Worm (Caenorhabditis elegans) whole organism, L3 larva: ENCODE results near the gene gly-5.

Experiments used
- R02D3.7 ChIP-seq: fragments of 150-350 bp; optimal IDR thresholded peaks from 2 replicates; lab custom pipeline; 2014; ENCODE audit warnings: missing biosample characterization, missing genetic modification characterization
- ZK546.5 ChIP-seq: sonication (generic microtip); optimal IDR thresholded peaks from 2 replicates; lab custom pipeline; 2017; ENCODE audit warnings: missing biosample characterization, missing genetic modification characterization
- aly-2 ChIP-seq: fragments of 150-350 bp; optimal IDR thresholded peaks from 2 replicates; lab custom pipeline; 2014; ENCODE audit warnings: missing biosample characterization, missing genetic modification characterization
- ama-1 ChIP-seq: fragments of 150-350 bp; optimal IDR thresholded peaks from 2 replicates; lab custom pipeline; 2018
- ceh-16 ChIP-seq: sonication (generic microtip); optimal IDR thresholded peaks from 2 replicates; lab custom pipeline; 2017; ENCODE audit warnings: missing biosample characterization, missing genetic modification characterization
- ceh-28 ChIP-seq: fragments of 150-350 bp; optimal IDR thresholded peaks from 2 replicates; lab custom pipeline; 2014; ENCODE audit warnings: missing biosample characterization, missing genetic modification reagents, missing genetic modification characterization
- ceh-9 ChIP-seq: sonication (generic microtip); optimal IDR thresholded peaks from 2 replicates; lab custom pipeline; 2018; ENCODE audit warnings: missing biosample characterization, missing genetic modification characterization
- daf-12 ChIP-seq: fragments of 150-350 bp; optimal IDR thresholded peaks from 2 replicates; lab custom pipeline; 2014; ENCODE audit warnings: missing biosample characterization, missing genetic modification reagents, missing genetic modification characterization
- egl-27 ChIP-seq: sonication (generic microtip); optimal IDR thresholded peaks from 4 replicates; lab custom pipeline; 2017; ENCODE audit warnings: missing biosample characterization, missing genetic modification reagents, missing genetic modification characterization
- elt-1 ChIP-seq: fragments of 150-350 bp; optimal IDR thresholded peaks from 2 replicates; lab custom pipeline; 2014; ENCODE audit warnings: missing biosample characterization, missing genetic modification characterization
- elt-2 ChIP-seq: sonication (generic microtip); optimal IDR thresholded peaks from 2 replicates; lab custom pipeline; 2016; ENCODE audit warnings: missing genetic modification reagents, mild to moderate bottlenecking, missing genetic modification characterization, missing compliant biosample characterization
- elt-3 ChIP-seq, 3 experiments: fragments of 150-350 bp in 1 of 3; sonication (generic microtip) in 2 of 3; optimal IDR thresholded peaks; 2 replicates in 2 of 3; 4 replicates in 1 of 3; lab custom pipeline; 2014 to 2017; ENCODE audit warnings: missing biosample characterization in 3 of 3, missing genetic modification characterization in 3 of 3
- eor-1 ChIP-seq, 2 experiments: fragments of 150-350 bp; optimal IDR thresholded peaks; 2 replicates each; lab custom pipeline; 2014 to 2018; ENCODE audit warnings: missing biosample characterization in 2 of 2, missing genetic modification characterization in 2 of 2
- fkh-10 ChIP-seq: sonication (generic microtip); optimal IDR thresholded peaks from 2 replicates; lab custom pipeline; 2017; ENCODE audit warnings: missing biosample characterization, missing genetic modification reagents, missing genetic modification characterization
- fkh-2 ChIP-seq: fragments of 150-350 bp; optimal IDR thresholded peaks from 2 replicates; lab custom pipeline; 2014; ENCODE audit warnings: missing biosample characterization, missing genetic modification reagents, missing genetic modification characterization
- fos-1 ChIP-seq: fragments of 150-350 bp; optimal IDR thresholded peaks from 2 replicates; lab custom pipeline; 2014; ENCODE audit warnings: missing biosample characterization, missing genetic modification characterization
- jun-1 ChIP-seq: fragments of 150-350 bp; optimal IDR thresholded peaks from 2 replicates; lab custom pipeline; 2014; ENCODE audit warnings: missing biosample characterization, missing genetic modification reagents, missing genetic modification characterization
- lin-15B ChIP-seq: fragments of 150-350 bp; optimal IDR thresholded peaks from 2 replicates; lab custom pipeline; 2014; ENCODE audit warnings: missing biosample characterization, missing genetic modification characterization
- lin-39 ChIP-seq: fragments of 150-350 bp; optimal IDR thresholded peaks from 2 replicates; lab custom pipeline; 2018; ENCODE audit warnings: missing biosample characterization, missing genetic modification reagents, missing genetic modification characterization
- lsy-12 ChIP-seq: sonication (generic microtip); optimal IDR thresholded peaks from 2 replicates; lab custom pipeline; 2016; ENCODE audit warnings: mild to moderate bottlenecking, missing genetic modification characterization, missing compliant biosample characterization
- mml-1 ChIP-seq: fragments of 150-350 bp; sonication (generic microtip); optimal IDR thresholded peaks from 3 replicates; lab custom pipeline; 2014; ENCODE audit warnings: missing biosample characterization, missing genetic modification characterization
- nfya-1 ChIP-seq: sonication (generic microtip); optimal IDR thresholded peaks from 2 replicates; lab custom pipeline; 2017; ENCODE audit warnings: missing genetic modification characterization, mild to moderate bottlenecking, missing compliant biosample characterization, antibody characterized with exemption, moderate library complexity; ENCODE audit not compliant: insufficient read depth
- nhr-11 ChIP-seq: fragments of 150-350 bp; optimal IDR thresholded peaks from 2 replicates; lab custom pipeline; 2014; ENCODE audit warnings: missing biosample characterization, missing genetic modification characterization
- nhr-12 ChIP-seq: fragments of 150-350 bp; optimal IDR thresholded peaks from 2 replicates; lab custom pipeline; 2014; ENCODE audit warnings: missing biosample characterization, missing genetic modification characterization
- nhr-23 ChIP-seq: fragments of 150-350 bp; optimal IDR thresholded peaks from 2 replicates; lab custom pipeline; 2014; ENCODE audit warnings: missing biosample characterization, missing genetic modification reagents, missing genetic modification characterization
- nhr-237 ChIP-seq: fragments of 150-350 bp; optimal IDR thresholded peaks from 2 replicates; lab custom pipeline; 2014; ENCODE audit warnings: missing biosample characterization, missing genetic modification characterization
- nhr-25 ChIP-seq: sonication (generic microtip); optimal IDR thresholded peaks from 2 replicates; lab custom pipeline; 2017; ENCODE audit warnings: missing biosample characterization, missing genetic modification characterization
- nhr-28 ChIP-seq: fragments of 150-350 bp; optimal IDR thresholded peaks from 2 replicates; lab custom pipeline; 2014; ENCODE audit warnings: missing biosample characterization, missing genetic modification characterization
- nhr-43 ChIP-seq: sonication (generic microtip); optimal IDR thresholded peaks from 2 replicates; lab custom pipeline; 2016; ENCODE audit warnings: mild to moderate bottlenecking, missing genetic modification characterization, missing compliant biosample characterization; ENCODE audit not compliant: poor library complexity, severe bottlenecking
- nhr-67 ChIP-seq: fragments of 150-350 bp; optimal IDR thresholded peaks from 2 replicates; lab custom pipeline; 2014; ENCODE audit warnings: missing biosample characterization, missing genetic modification characterization
- nhr-76 ChIP-seq: fragments of 150-350 bp; sonication (generic microtip); optimal IDR thresholded peaks from 5 replicates; lab custom pipeline; 2014; ENCODE audit warnings: missing biosample characterization, missing genetic modification characterization
- pha-4 ChIP-seq: fragments of 150-350 bp; optimal IDR thresholded peaks from 2 replicates; lab custom pipeline; 2014; ENCODE audit warnings: missing biosample characterization, missing genetic modification reagents, missing genetic modification characterization
- pqm-1 ChIP-seq: fragments of 150-350 bp; optimal IDR thresholded peaks from 2 replicates; lab custom pipeline; 2017; ENCODE audit warnings: missing biosample characterization, missing genetic modification characterization, inconsistent platforms
- sea-2 ChIP-seq: fragments of 150-350 bp; sonication (generic microtip); optimal IDR thresholded peaks from 4 replicates; lab custom pipeline; 2014; ENCODE audit warnings: missing biosample characterization, missing genetic modification reagents, missing genetic modification characterization
- skn-1 ChIP-seq: fragments of 150-350 bp; optimal IDR thresholded peaks from 2 replicates; lab custom pipeline; 2014; ENCODE audit warnings: missing biosample characterization, missing genetic modification characterization
- snpc-4 ChIP-seq: fragments of 150-350 bp; optimal IDR thresholded peaks from 2 replicates; lab custom pipeline; 2014; ENCODE audit warnings: missing biosample characterization, missing genetic modification characterization
- unc-39 ChIP-seq: sonication (generic microtip); optimal IDR thresholded peaks from 4 replicates; lab custom pipeline; 2017; ENCODE audit warnings: missing biosample characterization, missing genetic modification characterization
- unc-62 ChIP-seq: fragments of 150-350 bp; sonication (generic microtip); optimal IDR thresholded peaks from 4 replicates; lab custom pipeline; 2014; ENCODE audit warnings: missing biosample characterization, missing genetic modification reagents, missing genetic modification characterization
- zag-1 ChIP-seq: fragments of 150-350 bp; optimal IDR thresholded peaks from 2 replicates; lab custom pipeline; 2014; ENCODE audit warnings: missing biosample characterization, missing genetic modification characterization
- ztf-11 ChIP-seq: fragments of 150-350 bp; optimal IDR thresholded peaks from 2 replicates; lab custom pipeline; 2014; ENCODE audit warnings: missing biosample characterization, missing genetic modification characterization
- ztf-4 ChIP-seq: fragments of 150-350 bp; optimal IDR thresholded peaks from 2 replicates; lab custom pipeline; 2014; ENCODE audit warnings: missing biosample characterization, missing genetic modification characterization

The gly-5 gene

ce11 chrIII:13160636-13161035, 26.6 kb upstream of the gly-5 start:
- TF ChIP-seq eor-1 (tag; optimal IDR thresholded peaks at IDR 0.05; lab: Kevin White, UChicago), result no peak
- TF ChIP-seq lin-15B (tag; lab: Kevin White, UChicago), result peak; percentile 10
- TF ChIP-seq, all 47 proteins: peak for 1

- TF ChIP-seq unc-62 (GFP tag; lab: Kevin White, UChicago), result no peak
- TF ChIP-seq sea-2 (GFP tag; lab: Kevin White, UChicago), result no peak
- TF ChIP-seq jun-1, result no peak
- no peak for TF ChIP-seq lin-39 (tag; lab: Kevin White, UChicago)
- TF ChIP-seq nhr-12 (tag; lab: Kevin White, UChicago), result no peak
- TF ChIP-seq nhr-11 (tag; lab: Kevin White, UChicago), result no peak
Measured at ce11 chrIII:13164902-13165301, 22.3 kb upstream of the gly-5 start.

ce11 chrIII:13169464-13169966, 17.7 kb upstream of the gly-5 start, which contains the start of the genes snpc-1.2 and Y39E4B.5:
Gene snpc-1.2 (minus strand): TSS chrIII:13169541.
Gene Y39E4B.5 (plus strand): TSS chrIII:13169916.
- TF ChIP-seq snpc-4 (no peak), lin-15B (tag; lab: Kevin White, UChicago) (peak; percentile 43)

ce11 chrIII:13173687-13174086, 13.5 kb upstream of the gly-5 start:
- TF ChIP-seq nhr-237 (tag; lab: Kevin White, UChicago), result no peak
- TF ChIP-seq egl-27 (tag; lab: Kevin White, UChicago), result no peak
- no peak for TF ChIP-seq eor-1 (tag; optimal IDR thresholded peaks at IDR 0.05; lab: Kevin White, UChicago)

- TF ChIP-seq zag-1 (tag; lab: Kevin White, UChicago), result no peak
- no peak for TF ChIP-seq pha-4 (tag; lab: Kevin White, UChicago)
- TF ChIP-seq eor-1 (tag; optimal IDR thresholded peaks at IDR 0.05; lab: Kevin White, UChicago), result no peak
- peak; percentile 71 for TF ChIP-seq nfya-1 (tag; lab: Kevin White, UChicago)
- TF ChIP-seq ztf-11, result no peak
- TF ChIP-seq ztf-4 (tag; lab: Kevin White, UChicago), result no peak
Measured at ce11 chrIII:13176876-13177275, 10.3 kb upstream of the gly-5 start.

- TF ChIP-seq ZK546.5 (tag; lab: Kevin White, UChicago) (no peak), egl-27 (tag; lab: Kevin White, UChicago) (no peak), R02D3.7 (no peak), mml-1 (tag; lab: Kevin White, UChicago) (no peak), nhr-12 (tag; lab: Kevin White, UChicago) (no peak), lsy-12 (tag; lab: Kevin White, UChicago) (no peak), nhr-76 (tag; lab: Kevin White, UChicago) (no peak), nhr-67 (tag; lab: Kevin White, UChicago) (no peak), elt-1 (tag; lab: Kevin White, UChicago) (no peak), nhr-28 (tag; lab: Kevin White, UChicago) (no peak), lin-15B (tag; lab: Kevin White, UChicago) (peak; percentile 6), unc-62 (GFP tag; lab: Kevin White, UChicago) (no peak), eor-1 (tag; optimal IDR thresholded peaks at IDR 0.05; lab: Kevin White, UChicago) (no peak), jun-1 (no peak), unc-39 (tag; lab: Kevin White, UChicago) (no peak), nfya-1 (tag; lab: Kevin White, UChicago) (peak; percentile 65), nhr-237 (tag; lab: Kevin White, UChicago) (no peak), fkh-10 (GFP tag; lab: Kevin White, UChicago) (no peak), ceh-9 (no peak), nhr-23 (tag; lab: Kevin White, UChicago) (peak; percentile 78), nhr-25 (tag; lab: Kevin White, UChicago) (peak; percentile 71), zag-1 (tag; lab: Kevin White, UChicago) (no peak), pha-4 (tag; lab: Kevin White, UChicago) (peak; percentile 83), fkh-2 (no peak), ama-1 (lab: Kevin White, UChicago) (no peak), ceh-16 (tag; lab: Kevin White, UChicago) (no peak), lin-39 (tag; lab: Kevin White, UChicago) (no peak), daf-12 (tag; lab: Kevin White, UChicago) (no peak), aly-2 (tag; lab: Kevin White, UChicago) (no peak), sea-2 (GFP tag; lab: Kevin White, UChicago) (no peak), elt-2 (tag; lab: Kevin White, UChicago) (peak; percentile 1), skn-1 (tag; lab: Kevin White, UChicago) (no peak), ceh-28 (tag; lab: Kevin White, UChicago) (no peak), nhr-43 (tag; lab: Kevin White, UChicago) (peak; percentile 13), elt-3 (tag; optimal IDR thresholded peaks at IDR 0.05; lab: Kevin White, UChicago) (no peak), fos-1 (tag; lab: Kevin White, UChicago) (no peak), pqm-1 (tag; lab: Kevin White, UChicago) (no peak), snpc-4 (peak; percentile 13)
Measured at ce11 chrIII:13182003-13182402, 5.2 kb upstream of the gly-5 start.
